Worm (Caenorhabditis elegans) whole organism, L2 larva: ENCODE measurements around the gene scb-1.
A peak's percentile ranks its signal among the peaks of the same experiment; 100 is the strongest.

Experiments
- fos-1 ChIP-seq: fragments of 150-350 bp; optimal IDR thresholded peaks from 2 replicates; lab custom pipeline; 2014; ENCODE audit warnings: missing biosample characterization, missing genetic modification characterization
- lin-13 ChIP-seq: fragments of 150-350 bp; optimal IDR thresholded peaks from 2 replicates; lab custom pipeline; 2014; ENCODE audit warnings: missing biosample characterization, missing genetic modification reagents, missing genetic modification characterization
- nhr-12 ChIP-seq: fragments of 150-350 bp; optimal IDR thresholded peaks from 2 replicates; lab custom pipeline; 2014; ENCODE audit warnings: missing biosample characterization, missing genetic modification characterization
- nhr-77 ChIP-seq: fragments of 150-350 bp; optimal IDR thresholded peaks from 2 replicates; lab custom pipeline; 2014; ENCODE audit warnings: missing biosample characterization, missing genetic modification characterization
- skn-1 ChIP-seq: sonication (generic microtip); optimal IDR thresholded peaks from 2 replicates; lab custom pipeline; 2017; ENCODE audit warnings: missing biosample characterization, missing genetic modification characterization
- unc-62 ChIP-seq: fragments of 150-350 bp; optimal IDR thresholded peaks from 2 replicates; lab custom pipeline; 2014; ENCODE audit warnings: missing biosample characterization, missing genetic modification reagents, missing genetic modification characterization
- ztf-11 ChIP-seq: sonication (generic microtip); optimal IDR thresholded peaks from 2 replicates; lab custom pipeline; 2017; ENCODE audit warnings: missing biosample characterization, missing genetic modification characterization

- no peak for TF ChIP-seq nhr-77
- no peak for TF ChIP-seq ztf-11 (tag; lab: Kevin White, UChicago)
- TF ChIP-seq skn-1 = no peak
- peak; percentile 97 for TF ChIP-seq fos-1 (tag; lab: Kevin White, UChicago)
- no peak for TF ChIP-seq unc-62 (GFP tag; lab: Kevin White, UChicago)
- TF ChIP-seq lin-13 (GFP tag; lab: Kevin White, UChicago) = peak; percentile 74
- TF ChIP-seq nhr-12 (tag; lab: Kevin White, UChicago) = no peak
These were observed 41.3 kb downstream of the scb-1 start, which contains the start of gene act-2 for ce11 chrV:11078104-11078724.
